Fruit fly (Drosophila melanogaster) whole organism, embryonic: ENCODE measurements around the gene CG32985.

Experiments used
- Abd-B ChIP-seq: fragments of 200-800 bp; sonication (Bioruptor generic); optimal IDR thresholded peaks from 2 replicates; lab custom pipeline; 2018; ENCODE audit warnings: missing biosample characterization, mild to moderate bottlenecking, missing genetic modification characterization, moderate library complexity
- Bteb2 ChIP-seq: fragments of 200-800 bp; sonication (Bioruptor generic); optimal IDR thresholded peaks from 2 replicates; lab custom pipeline; 2016; ENCODE audit warnings: missing biosample characterization, missing genetic modification characterization
- CG1024 ChIP-seq: fragments of 200-800 bp; sonication (Bioruptor generic); IDR thresholded peaks from 2 replicates; pipeline ENCODE4 v1.3.6; 2022; ENCODE audit warnings: missing biosample characterization, missing genetic modification characterization
- CG10267 ChIP-seq: fragments of 200-800 bp; sonication (Bioruptor generic); optimal IDR thresholded peaks from 2 replicates; lab custom pipeline; 2018; ENCODE audit warnings: missing biosample characterization, mild to moderate bottlenecking, missing genetic modification characterization, moderate library complexity
- CG10321 ChIP-seq: fragments of 200-800 bp; sonication (Bioruptor generic); IDR thresholded peaks from 2 replicates; pipeline ENCODE4 v1.3.6; 2022; ENCODE audit warnings: missing biosample characterization, missing genetic modification characterization
- CG10543 ChIP-seq: fragments of 200-800 bp; sonication (Bioruptor generic); optimal IDR thresholded peaks from 3 replicates; lab custom pipeline; 2017; ENCODE audit warnings: missing biosample characterization, mild to moderate bottlenecking, missing genetic modification characterization, moderate library complexity
- CG11456 ChIP-seq: fragments of 200-800 bp; sonication (Bioruptor generic); IDR thresholded peaks from 3 replicates; pipeline ENCODE4 v1.3.6; 2022; ENCODE audit warnings: missing biosample characterization, missing genetic modification characterization
- CG11560 ChIP-seq: fragments of 200-800 bp; sonication (Bioruptor generic); IDR thresholded peaks from 3 replicates; pipeline ENCODE4 v1.3.6; 2022; ENCODE audit warnings: missing biosample characterization, missing genetic modification characterization
- CG17612 ChIP-seq: fragments of 200-800 bp; sonication (Bioruptor generic); IDR thresholded peaks from 2 replicates; pipeline ENCODE4 v1.3.6; 2022; ENCODE audit warnings: missing biosample characterization, missing genetic modification characterization
- CG18764 ChIP-seq: fragments of 200-800 bp; sonication (Bioruptor generic); optimal IDR thresholded peaks from 3 replicates; lab custom pipeline; 2016; ENCODE audit warnings: missing biosample characterization, missing genetic modification characterization
- CG2199 ChIP-seq: fragments of 200-800 bp; sonication (Bioruptor generic); IDR thresholded peaks from 3 replicates; pipeline ENCODE4 v1.3.6; 2022; ENCODE audit warnings: missing biosample characterization, missing genetic modification characterization
- CG34376 ChIP-seq: fragments of 200-800 bp; sonication (Bioruptor generic); optimal IDR thresholded peaks from 2 replicates; lab custom pipeline; 2018; ENCODE audit warnings: missing biosample characterization, mild to moderate bottlenecking, missing genetic modification characterization
- CG6765 ChIP-seq: fragments of 200-800 bp; sonication (Bioruptor generic); optimal IDR thresholded peaks from 3 replicates; lab custom pipeline; 2017; ENCODE audit warnings: missing biosample characterization, mild to moderate bottlenecking, missing genetic modification characterization
- CG7357 ChIP-seq: fragments of 200-800 bp; sonication (Bioruptor generic); IDR thresholded peaks from 3 replicates; pipeline ENCODE4 v1.3.6; 2022; ENCODE audit warnings: missing biosample characterization, missing genetic modification characterization
- CG7556 ChIP-seq: fragments of 200-800 bp; sonication (Bioruptor generic); optimal IDR thresholded peaks from 2 replicates; lab custom pipeline; 2017; ENCODE audit warnings: missing biosample characterization, mild to moderate bottlenecking, missing genetic modification characterization
- CG7839 ChIP-seq: fragments of 200-800 bp; sonication (Bioruptor generic); optimal IDR thresholded peaks from 3 replicates; lab custom pipeline; 2018; ENCODE audit warnings: missing biosample characterization, mild to moderate bottlenecking, missing genetic modification characterization, moderate library complexity
- CG8765 ChIP-seq: fragments of 200-800 bp; sonication (Bioruptor generic); IDR thresholded peaks from 2 replicates; pipeline ENCODE4 v1.3.6; 2022; ENCODE audit warnings: missing biosample characterization, missing genetic modification characterization
- CG9437 ChIP-seq: fragments of 200-800 bp; sonication (Bioruptor generic); optimal IDR thresholded peaks from 2 replicates; lab custom pipeline; 2018; ENCODE audit warnings: missing biosample characterization, mild to moderate bottlenecking, missing genetic modification characterization
- CrebB ChIP-seq: fragments of 200-800 bp; sonication (Bioruptor generic); optimal IDR thresholded peaks from 3 replicates; lab custom pipeline; 2018; ENCODE audit warnings: missing biosample characterization, mild to moderate bottlenecking, missing genetic modification characterization
- Dll ChIP-seq: fragments of 200-800 bp; sonication (Bioruptor generic); IDR thresholded peaks from 4 replicates; pipeline ENCODE4 v1.3.6; 2022; ENCODE audit warnings: missing biosample characterization, missing genetic modification characterization; ENCODE audit not compliant: partially characterized antibody
- HmgD ChIP-seq: fragments of 200-800 bp; sonication (Bioruptor generic); optimal IDR thresholded peaks from 3 replicates; lab custom pipeline; 2016; ENCODE audit warnings: missing biosample characterization, missing genetic modification characterization
- PHDP ChIP-seq: fragments of 200-800 bp; sonication (Bioruptor generic); optimal IDR thresholded peaks from 3 replicates; lab custom pipeline; 2018; ENCODE audit warnings: missing biosample characterization, mild to moderate bottlenecking, missing genetic modification characterization, moderate library complexity
- Sox100B ChIP-seq: fragments of 200-800 bp; sonication (Bioruptor generic); optimal IDR thresholded peaks from 3 replicates; lab custom pipeline; 2018; ENCODE audit warnings: missing biosample characterization, mild to moderate bottlenecking, missing genetic modification characterization
- ase ChIP-seq: fragments of 200-800 bp; sonication (Bioruptor generic); IDR thresholded peaks from 3 replicates; pipeline ENCODE4 v1.3.6; 2022; ENCODE audit warnings: missing biosample characterization, missing genetic modification characterization
- btn ChIP-seq: fragments of 200-800 bp; sonication (Bioruptor generic); optimal IDR thresholded peaks from 2 replicates; lab custom pipeline; 2016; ENCODE audit warnings: missing biosample characterization, missing genetic modification characterization
- chif ChIP-seq, 2 experiments: fragments of 200-800 bp; sonication (Bioruptor generic); optimal IDR thresholded peaks; 3 replicates each; lab custom pipeline; 2016; ENCODE audit warnings: missing biosample characterization in 2 of 2, missing genetic modification characterization in 2 of 2
- chn ChIP-seq: fragments of 200-800 bp; sonication (Bioruptor generic); optimal IDR thresholded peaks from 2 replicates; lab custom pipeline; 2016; ENCODE audit warnings: missing biosample characterization, missing genetic modification characterization
- dysf ChIP-seq: fragments of 200-800 bp; sonication (Bioruptor generic); IDR thresholded peaks from 3 replicates; pipeline ENCODE4 v1.3.6; 2022; ENCODE audit warnings: missing biosample characterization, missing genetic modification characterization
- exex ChIP-seq: fragments of 200-800 bp; sonication (Bioruptor generic); optimal IDR thresholded peaks from 4 replicates; lab custom pipeline; 2018; ENCODE audit warnings: missing biosample characterization, mild to moderate bottlenecking, missing genetic modification characterization, moderate library complexity
- grau ChIP-seq: fragments of 200-800 bp; optimal IDR thresholded peaks from 3 replicates; lab custom pipeline; 2019; ENCODE audit warnings: missing biosample characterization, mild to moderate bottlenecking, missing genetic modification characterization, moderate library complexity
- insv ChIP-seq, 2 experiments: fragments of 200-800 bp; sonication (Bioruptor generic); optimal IDR thresholded peaks; 3 replicates each; lab custom pipeline; 2016 to 2018; ENCODE audit warnings: missing biosample characterization in 2 of 2, missing genetic modification characterization in 2 of 2
- jing ChIP-seq: fragments of 200-800 bp; sonication (Bioruptor generic); optimal IDR thresholded peaks from 2 replicates; lab custom pipeline; 2018; ENCODE audit warnings: missing biosample characterization, mild to moderate bottlenecking, missing genetic modification characterization
- ken ChIP-seq: fragments of 200-800 bp; sonication (Bioruptor generic); IDR thresholded peaks from 3 replicates; pipeline ENCODE4 v1.3.6; 2022; ENCODE audit warnings: missing biosample characterization, missing genetic modification characterization
- klu ChIP-seq: fragments of 200-800 bp; sonication (Bioruptor generic); IDR thresholded peaks from 2 replicates; pipeline ENCODE4 v1.3.6; 2022; ENCODE audit warnings: missing biosample characterization, missing genetic modification characterization
- knrl ChIP-seq: fragments of 200-800 bp; sonication (Bioruptor generic); IDR thresholded peaks from 3 replicates; pipeline ENCODE4 v1.3.6; 2022; ENCODE audit warnings: missing biosample characterization, missing genetic modification characterization; ENCODE audit not compliant: partially characterized antibody
- maf-S ChIP-seq: fragments of 200-800 bp; sonication (Bioruptor generic); optimal IDR thresholded peaks from 2 replicates; lab custom pipeline; 2016; ENCODE audit warnings: missing biosample characterization, missing genetic modification characterization
- repo ChIP-seq: fragments of 200-800 bp; sonication (Bioruptor generic); optimal IDR thresholded peaks from 2 replicates; lab custom pipeline; 2016; ENCODE audit warnings: missing biosample characterization, missing genetic modification characterization
- seq ChIP-seq: fragments of 200-800 bp; sonication (Bioruptor generic); IDR thresholded peaks from 2 replicates; pipeline ENCODE4 v1.3.6; 2022; ENCODE audit warnings: missing biosample characterization, missing genetic modification characterization
- sna ChIP-seq: fragments of 200-800 bp; sonication (Bioruptor generic); IDR thresholded peaks from 2 replicates; pipeline ENCODE4 v1.3.6; 2022; ENCODE audit warnings: missing biosample characterization, missing genetic modification characterization; ENCODE audit not compliant: partially characterized antibody
- stwl ChIP-seq: fragments of 200-800 bp; sonication (Bioruptor generic); optimal IDR thresholded peaks from 3 replicates; lab custom pipeline; 2018; ENCODE audit warnings: missing biosample characterization, mild to moderate bottlenecking, missing genetic modification characterization, moderate library complexity
- tap ChIP-seq: fragments of 200-800 bp; optimal IDR thresholded peaks from 3 replicates; lab custom pipeline; 2019; ENCODE audit warnings: missing biosample characterization, mild to moderate bottlenecking, missing genetic modification characterization, moderate library complexity
- tll ChIP-seq, 2 experiments: fragments of 200-800 bp in 1 of 2; fragments of >200 bp in 1 of 2; sonication (Bioruptor generic) in 1 of 2; optimal IDR thresholded peaks; 2 replicates each; lab custom pipeline; 2017 to 2019; ENCODE audit warnings: missing biosample characterization in 2 of 2, missing genetic modification characterization in 2 of 2, mild to moderate bottlenecking in 1 of 2, moderate library complexity in 1 of 2
- wdn ChIP-seq: fragments of 200-800 bp; sonication (Bioruptor generic); IDR thresholded peaks from 2 replicates; pipeline ENCODE4 v1.3.6; 2022; ENCODE audit warnings: missing biosample characterization, missing genetic modification characterization
- yki ChIP-seq: fragments of >200 bp; optimal IDR thresholded peaks from 3 replicates; lab custom pipeline; 2018
- z ChIP-seq: fragments of 200-800 bp; sonication (Bioruptor generic); IDR thresholded peaks from 3 replicates; pipeline ENCODE4 v1.3.6; 2022; ENCODE audit warnings: missing biosample characterization, missing genetic modification characterization
- zfh1 ChIP-seq: fragments of 200-800 bp; sonication (Bioruptor generic); IDR thresholded peaks from 3 replicates; pipeline ENCODE4 v1.3.6; 2022; ENCODE audit warnings: missing biosample characterization, missing genetic modification characterization

CG32985 gene

dm6 chr2L:8997285-8997684, 35.0 kb downstream of the CG32985 start, which contains the start of the genes alien and CG18661 (continued):
- TF ChIP-seq insv (GFP tag; optimal IDR thresholded peaks at IDR 0.05; lab: Kevin White, UChicago) (peak in 1 of 2 experiments; percentile 74), CG10543 (GFP tag; lab: Kevin White, UChicago) (peak; percentile 33), z (GFP tag; lab: Robert Waterston, UW) (no peak), CG7839 (peak; percentile 87), CrebB (peak; percentile 3), CG7556 (GFP tag; lab: Kevin White, UChicago) (peak; percentile 30), Bteb2 (GFP tag; lab: Kevin White, UChicago) (peak; percentile 67), PHDP (peak; percentile 72), Sox100B (GFP tag; lab: Kevin White, UChicago) (peak; percentile 49), dysf (GFP tag; lab: Robert Waterston, UW) (peak; percentile 91), CG18764 (peak; percentile 48), chif (GFP tag; optimal IDR thresholded peaks at IDR 0.05; lab: Kevin White, UChicago) (peak; percentile 64 to 82), CG8765 (GFP tag; lab: Robert Waterston, UW) (peak; percentile 88), CG10321 (peak; percentile 66), grau (tag; lab: Kevin White, UChicago) (peak; percentile 65), jing (peak; percentile 87), CG11560 (tag; lab: Robert Waterston, UW) (peak; percentile 67; the same call in 2 of the 3 replicates), tap (tag; lab: Kevin White, UChicago) (no peak), CG10267 (tag; lab: Kevin White, UChicago) (peak; percentile 78), wdn (GFP tag; lab: Robert Waterston, UW) (peak; percentile 77), Abd-B (GFP tag; lab: Kevin White, UChicago) (peak; percentile 96), CG7357 (peak; percentile 66), Dll (GFP tag; lab: Robert Waterston, UW) (peak; percentile 70), seq (GFP tag; lab: Robert Waterston, UW) (peak; percentile 84), chn (GFP tag; lab: Kevin White, UChicago) (peak; percentile 86), CG6765 (no peak), HmgD (peak; percentile 94), CG1024 (GFP tag; lab: Robert Waterston, UW) (peak; percentile 95), yki (peak; percentile 3), CG34376 (GFP tag; lab: Kevin White, UChicago) (peak; percentile 4), CG17612 (GFP tag; lab: Robert Waterston, UW) (peak; percentile 45), CG11456 (GFP tag; lab: Robert Waterston, UW) (peak; percentile 94), ken (GFP tag; lab: Robert Waterston, UW) (peak; percentile 91), repo (peak; percentile 84), exex (tag; lab: Kevin White, UChicago) (peak; percentile 32), knrl (GFP tag; lab: Robert Waterston, UW) (peak; percentile 78), ase (GFP tag; lab: Robert Waterston, UW) (peak; percentile 88), CG9437 (peak; percentile 16), sna (GFP tag; lab: Robert Waterston, UW) (0 out of 2 replicates have a peak, but pooled peaks have one; percentile 14), tll (GFP tag; optimal IDR thresholded peaks at IDR 0.05; lab: Kevin White, UChicago) (peak in 1 of 2 experiments; percentile 17), CG2199 (peak; percentile 80; the same call in 2 of the 3 replicates), btn (GFP tag; lab: Kevin White, UChicago) (peak; percentile 29), maf-S (GFP tag; lab: Kevin White, UChicago) (peak; percentile 93), stwl (tag; lab: Kevin White, UChicago) (peak; percentile 98), klu (GFP tag; lab: Robert Waterston, UW) (peak; percentile 68; the same call in 1 of the 2 replicates), zfh1 (GFP tag; lab: Robert Waterston, UW) (peak; percentile 88)
